Worm (Caenorhabditis elegans) whole organism, L4 larva: ENCODE measurements around the gene lgc-10.

ENCODE experiments used
- Y105C5A.15 ChIP-seq: fragments of 200-800 bp; sonication (Bioruptor generic); IDR thresholded peaks from 2 replicates; pipeline ENCODE4 v1.3.6; 2022; ENCODE audit warnings: missing genetic modification characterization, missing compliant biosample characterization
- ceh-28 ChIP-seq: fragments of 150-350 bp; optimal IDR thresholded peaks from 2 replicates; lab custom pipeline; 2014; ENCODE audit warnings: missing biosample characterization, missing genetic modification reagents, missing genetic modification characterization
- ceh-32 ChIP-seq: sonication (generic microtip); optimal IDR thresholded peaks from 2 replicates; lab custom pipeline; 2016; ENCODE audit warnings: mild to moderate bottlenecking, missing genetic modification characterization, missing compliant biosample characterization; ENCODE audit not compliant: poor library complexity
- daf-16 ChIP-seq, 3 experiments: sonication (generic microtip); optimal IDR thresholded peaks; 2 replicates each; lab custom pipeline; 2016 to 2017; ENCODE audit warnings: missing genetic modification characterization in 3 of 3, missing genetic modification reagents in 3 of 3, mild to moderate bottlenecking in 2 of 3, missing compliant biosample characterization in 2 of 3, missing biosample characterization in 1 of 3, moderate library complexity in 1 of 3
- dpl-1 ChIP-seq: fragments of 150-350 bp; optimal IDR thresholded peaks from 2 replicates; lab custom pipeline; 2014; ENCODE audit warnings: missing biosample characterization, missing genetic modification reagents, missing genetic modification characterization
- fkh-10 ChIP-seq: fragments of 150-350 bp; optimal IDR thresholded peaks from 2 replicates; lab custom pipeline; 2014; ENCODE audit warnings: missing biosample characterization, missing genetic modification reagents, missing genetic modification characterization
- fos-1 ChIP-seq: fragments of 150-350 bp; optimal IDR thresholded peaks from 2 replicates; lab custom pipeline; 2014; ENCODE audit warnings: missing biosample characterization, missing genetic modification characterization
- nhr-42 ChIP-seq: fragments of 200-800 bp; sonication (Bioruptor generic); IDR thresholded peaks from 2 replicates; pipeline ENCODE4 v1.3.6; 2022; ENCODE audit warnings: missing genetic modification characterization, missing compliant biosample characterization
- nhr-6 ChIP-seq: fragments of 150-350 bp; optimal IDR thresholded peaks from 2 replicates; lab custom pipeline; 2014; ENCODE audit warnings: missing biosample characterization, missing genetic modification characterization
- rbr-2 ChIP-seq: sonication (generic microtip); optimal IDR thresholded peaks from 2 replicates; lab custom pipeline; 2016; ENCODE audit warnings: missing genotype, missing genetic modification characterization, missing compliant biosample characterization
- unc-39 ChIP-seq: sonication (generic microtip); optimal IDR thresholded peaks from 2 replicates; lab custom pipeline; 2017; ENCODE audit warnings: missing biosample characterization, missing genetic modification characterization
- unc-62 ChIP-seq, 3 experiments: fragments of 150-350 bp in 1 of 3; sonication (generic microtip); optimal IDR thresholded peaks in 2 of 3; peaks in 1 of 3; 1 replicate in 1 of 3; 2 replicates in 2 of 3; lab custom pipeline; 2014 to 2017; ENCODE audit warnings: missing biosample characterization in 3 of 3, missing genetic modification characterization in 3 of 3, missing genetic modification reagents in 3 of 3, missing genotype in 1 of 3

DNA sequence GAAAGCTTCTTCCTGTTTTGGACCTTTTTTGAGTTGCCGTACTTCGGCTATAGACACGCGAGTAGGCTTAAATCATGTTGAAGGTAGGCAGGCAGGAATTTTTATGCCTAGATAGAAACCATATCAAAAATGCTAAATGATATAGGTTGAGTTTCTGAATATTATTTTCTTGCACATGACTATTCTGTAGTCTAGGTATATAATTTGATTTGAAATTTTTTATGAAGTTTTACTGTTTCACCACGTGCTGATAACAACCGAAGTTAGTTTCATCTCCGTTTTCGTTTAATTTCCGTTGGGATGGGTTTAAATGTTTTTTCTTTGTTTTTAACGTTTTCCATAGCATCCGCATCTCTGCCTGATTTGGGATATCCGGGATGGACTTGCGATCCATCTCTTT lies 29.7 kb upstream of the lgc-10 start, which contains the start of gene Y73B6BL.37:
- TF ChIP-seq unc-62 (GFP tag; optimal IDR thresholded peaks at IDR 0.05 in 1 of 2; lab: Kevin White, UChicago) = no peak
- TF ChIP-seq unc-62 (tag; optimal IDR thresholded peaks at IDR 0.05; lab: Kevin White, UChicago) = no peak
- TF ChIP-seq fos-1 (tag; lab: Kevin White, UChicago) = no peak
- TF ChIP-seq fkh-10 (GFP tag; lab: Kevin White, UChicago) = no peak
- no peak for TF ChIP-seq ceh-32 (tag; lab: Kevin White, UChicago)
- no peak for TF ChIP-seq nhr-42 (GFP tag; lab: Robert Waterston, UW)
- no peak for TF ChIP-seq unc-39
- no peak for TF ChIP-seq Y105C5A.15 (GFP tag; lab: Robert Waterston, UW)
- TF ChIP-seq rbr-2 = no peak
- TF ChIP-seq dpl-1 (GFP tag; lab: Kevin White, UChicago) = no peak
- no peak for TF ChIP-seq ceh-28
- TF ChIP-seq nhr-6 (tag; lab: Kevin White, UChicago) = no peak
- no peak for TF ChIP-seq daf-16 (GFP tag; optimal IDR thresholded peaks at IDR 0.05; lab: Kevin White, UChicago)
- no peak for TF ChIP-seq daf-16 (tag; optimal IDR thresholded peaks at IDR 0.05; lab: Kevin White, UChicago)
